Fruit fly (Drosophila melanogaster): ENCODE measurements around the gene CG31142.

Gene CG31142

dm6 chr3R:23964913-23965718, 36.1 kb downstream of the CG31142 start (continued):
- TF ChIP-seq fru (optimal IDR thresholded peaks at IDR 0.05) (no peak), lilli (GFP tag; optimal IDR thresholded peaks at IDR 0.05) (no peak), h (optimal IDR thresholded peaks at IDR 0.05) (no peak), Sry-β (GFP tag; optimal IDR thresholded peaks at IDR 0.05) (no peak), ci (GFP tag; IDR thresholded peaks at IDR 0.05) (peak; percentile 41; the same call in 2 of the 3 replicates), CG14860 (GFP tag; IDR thresholded peaks at IDR 0.05; ENCODE audit: partially characterized antibody) (no peak), bbx (GFP tag; IDR thresholded peaks at IDR 0.05; ENCODE audit: partially characterized antibody) (no peak), CG17186 (GFP tag; optimal IDR thresholded peaks at IDR 0.05) (no peak), sr (GFP tag; IDR thresholded peaks at IDR 0.05) (peak; percentile 93), CG11696 (GFP tag; IDR thresholded peaks at IDR 0.05) (peak; percentile 57), luna (GFP tag; optimal IDR thresholded peaks at IDR 0.05) (no peak), gcm (GFP tag; optimal IDR thresholded peaks at IDR 0.05) (no peak), CG13894 (tag; optimal IDR thresholded peaks at IDR 0.05) (no peak), zen2 (GFP tag; IDR thresholded peaks at IDR 0.05; ENCODE audit: partially characterized antibody) (no peak), sqz (GFP tag; optimal IDR thresholded peaks at IDR 0.05) (peak; percentile 50), Lim3 (GFP tag; IDR thresholded peaks at IDR 0.05) (no peak), mam (GFP tag; optimal IDR thresholded peaks at IDR 0.05) (no peak), scrt (GFP tag; optimal IDR thresholded peaks at IDR 0.05) (peak; percentile 74), so (GFP tag; IDR thresholded peaks at IDR 0.05) (0 out of 3 replicates have a peak, but pooled peaks have one; percentile 6), CG4707 (GFP tag; optimal IDR thresholded peaks at IDR 0.05) (no peak), ems (GFP tag; optimal IDR thresholded peaks at IDR 0.05) (no peak), pan (optimal IDR thresholded peaks at IDR 0.05) (no peak), pan (GFP tag; optimal IDR thresholded peaks at IDR 0.05 in 1 of 2, IDR thresholded peaks at IDR 0.05 in 1 of 2) (no peak), Hmr (GFP tag; optimal IDR thresholded peaks at IDR 0.05) (no peak), sima (GFP tag; optimal IDR thresholded peaks at IDR 0.05) (no peak), CG12769 (tag; optimal IDR thresholded peaks at IDR 0.05) (peak; percentile 61), Trl (optimal IDR thresholded peaks at IDR 0.05) (peak; percentile 67 to 81), Trl (GFP tag; optimal IDR thresholded peaks at IDR 0.05) (no peak), CG17829 (tag; optimal IDR thresholded peaks at IDR 0.05) (no peak), sug (tag; optimal IDR thresholded peaks at IDR 0.05) (no peak), HLH4C (GFP tag; IDR thresholded peaks at IDR 0.05; ENCODE audit: partially characterized antibody) (no peak), CG17361 (GFP tag; IDR thresholded peaks at IDR 0.05) (no peak), CG1024 (GFP tag; IDR thresholded peaks at IDR 0.05) (no peak), Stat92E (GFP tag; optimal IDR thresholded peaks at IDR 0.05) (no peak), sob (GFP tag; IDR thresholded peaks at IDR 0.05) (no peak), CG33557 (GFP tag; optimal IDR thresholded peaks at IDR 0.05) (no peak), CG15601 (tag; optimal IDR thresholded peaks at IDR 0.05) (no peak), hkb (optimal IDR thresholded peaks at IDR 0.05) (no peak), hkb (GFP tag; IDR thresholded peaks at IDR 0.05) (0 out of 2 replicates have a peak, but pooled peaks have one; percentile 8), Spps (tag; optimal IDR thresholded peaks at IDR 0.05) (no peak), B-H2 (GFP tag; optimal IDR thresholded peaks at IDR 0.05) (no peak), CG1832 (GFP tag; optimal IDR thresholded peaks at IDR 0.05) (peak; percentile 56), Six4 (GFP tag; optimal IDR thresholded peaks at IDR 0.05) (no peak), CG32767 (GFP tag; IDR thresholded peaks at IDR 0.05) (peak; percentile 36; the same call in 1 of the 2 replicates), wor (GFP tag; IDR thresholded peaks at IDR 0.05) (no peak), TFAM (GFP tag; optimal IDR thresholded peaks at IDR 0.05) (no peak), ro (GFP tag; IDR thresholded peaks at IDR 0.05) (no peak), PHDP (tag; optimal IDR thresholded peaks at IDR 0.05) (no peak), CG11085 (GFP tag; IDR thresholded peaks at IDR 0.05) (no peak), chinmo (GFP tag; IDR thresholded peaks at IDR 0.05; ENCODE audit: partially characterized antibody) (0 out of 4 replicates have a peak, but pooled peaks have one; percentile 37), Dref (GFP tag; IDR thresholded peaks at IDR 0.05) (no peak)

All from whole organism, embryonic.